Worm (Caenorhabditis elegans) whole organism, L1 larva: ENCODE results near the gene ztf-27.

Experiments
- C04F5.9 ChIP-seq: sonication (generic microtip); optimal IDR thresholded peaks from 2 replicates; lab custom pipeline; 2016; ENCODE audit warnings: missing genetic modification characterization, missing compliant biosample characterization
- C34B4.2 ChIP-seq: sonication (generic microtip); optimal IDR thresholded peaks from 2 replicates; lab custom pipeline; 2017; ENCODE audit warnings: mild to moderate bottlenecking, missing genetic modification characterization, missing compliant biosample characterization
- Y116A8C.19 ChIP-seq: sonication (generic microtip); optimal IDR thresholded peaks from 2 replicates; lab custom pipeline; 2016; ENCODE audit warnings: missing compliant biosample characterization, missing genetic modification characterization, borderline replicate concordance
- aha-1 ChIP-seq: fragments of 150-350 bp; optimal IDR thresholded peaks from 2 replicates; lab custom pipeline; 2014; ENCODE audit warnings: missing biosample characterization, missing genetic modification characterization
- alr-1 ChIP-seq: fragments of 200-800 bp; sonication (Bioruptor generic); optimal IDR thresholded peaks from 2 replicates; lab custom pipeline; 2018; ENCODE audit warnings: borderline replicate concordance, mild to moderate bottlenecking, missing genetic modification characterization, missing compliant biosample characterization
- aly-2 ChIP-seq: fragments of 150-350 bp; optimal IDR thresholded peaks from 2 replicates; lab custom pipeline; 2014; ENCODE audit warnings: missing biosample characterization, missing genetic modification characterization
- ceh-8 ChIP-seq: fragments of 200-800 bp; sonication (Bioruptor generic); optimal IDR thresholded peaks from 2 replicates; lab custom pipeline; 2018; ENCODE audit warnings: mild to moderate bottlenecking, missing genetic modification characterization, moderate library complexity, missing compliant biosample characterization
- ceh-82 ChIP-seq, 3 experiments: fragments of 150-350 bp in 1 of 3; sonication (generic microtip) in 2 of 3; optimal IDR thresholded peaks; 2 replicates each; lab custom pipeline; 2014 to 2017; ENCODE audit warnings: missing biosample characterization in 3 of 3, missing genetic modification characterization in 3 of 3
- ces-1 ChIP-seq: fragments of 150-350 bp; optimal IDR thresholded peaks from 2 replicates; lab custom pipeline; 2014; ENCODE audit warnings: missing biosample characterization, missing genetic modification reagents, missing genetic modification characterization
- efl-1 ChIP-seq, 4 experiments: fragments of 150-350 bp; optimal IDR thresholded peaks in 3 of 4; peaks in 1 of 4; 1 replicate in 1 of 4; 2 replicates in 3 of 4; lab custom pipeline; 2014; ENCODE audit warnings: missing biosample characterization in 2 of 4, missing genetic modification characterization in 2 of 4, missing genetic modification reagents in 2 of 4
- egl-27 ChIP-seq, 2 experiments: fragments of 150-350 bp in 1 of 2; sonication (generic microtip); optimal IDR thresholded peaks; 3 replicates each; lab custom pipeline; 2017 to 2018; ENCODE audit warnings: missing biosample characterization in 2 of 2, missing genetic modification characterization in 2 of 2, missing genetic modification reagents in 2 of 2
- elt-2 ChIP-seq: sonication (generic microtip); optimal IDR thresholded peaks from 2 replicates; lab custom pipeline; 2016; ENCODE audit warnings: missing genetic modification characterization, mild to moderate bottlenecking, inconsistent platforms, missing compliant biosample characterization, missing genetic modification reagents
- elt-3 ChIP-seq, 6 experiments: fragments of 150-350 bp in 1 of 6; sonication (generic microtip); optimal IDR thresholded peaks; 2 replicates each; lab custom pipeline; 2017 to 2018; ENCODE audit warnings: missing biosample characterization in 6 of 6, missing genetic modification characterization in 6 of 6, inconsistent platforms in 1 of 6
- fkh-10 ChIP-seq: sonication (generic microtip); optimal IDR thresholded peaks from 2 replicates; lab custom pipeline; 2017; ENCODE audit warnings: missing biosample characterization, missing genetic modification reagents, missing genetic modification characterization
- fkh-4 ChIP-seq: sonication (generic microtip); optimal IDR thresholded peaks from 2 replicates; lab custom pipeline; 2016; ENCODE audit warnings: missing compliant biosample characterization, missing genetic modification characterization, borderline replicate concordance
- hlh-4 ChIP-seq: sonication (generic microtip); optimal IDR thresholded peaks from 2 replicates; lab custom pipeline; 2016; ENCODE audit warnings: mild to moderate bottlenecking, missing genetic modification characterization, missing compliant biosample characterization
- isw-1 ChIP-seq: fragments of 200-800 bp; sonication (Bioruptor generic); IDR thresholded peaks from 2 replicates; pipeline ENCODE4 v1.3.6; 2022; ENCODE audit warnings: missing genetic modification characterization, missing compliant biosample characterization
- lin-13 ChIP-seq: fragments of 150-350 bp; optimal IDR thresholded peaks from 2 replicates; lab custom pipeline; 2014; ENCODE audit warnings: missing biosample characterization, missing genetic modification reagents, missing genetic modification characterization
- mab-9 ChIP-seq: fragments of 200-800 bp; sonication (Bioruptor generic); IDR thresholded peaks from 2 replicates; pipeline ENCODE4 v1.3.6; 2022; ENCODE audit warnings: missing genetic modification reagents, missing genetic modification characterization, missing compliant biosample characterization
- nhr-237 ChIP-seq: fragments of 150-350 bp; optimal IDR thresholded peaks from 2 replicates; lab custom pipeline; 2014; ENCODE audit warnings: missing biosample characterization, missing genetic modification characterization
- nhr-28 ChIP-seq: fragments of 150-350 bp; optimal IDR thresholded peaks from 2 replicates; lab custom pipeline; 2014; ENCODE audit warnings: missing biosample characterization, missing genetic modification characterization
- nhr-47 ChIP-seq: sonication (generic microtip); optimal IDR thresholded peaks from 2 replicates; lab custom pipeline; 2016; ENCODE audit warnings: mild to moderate bottlenecking, missing genetic modification characterization, moderate library complexity, missing compliant biosample characterization
- nhr-77 ChIP-seq: fragments of 150-350 bp; optimal IDR thresholded peaks from 2 replicates; lab custom pipeline; 2014; ENCODE audit warnings: missing biosample characterization, missing genetic modification characterization
- nhr-90 ChIP-seq: sonication (generic microtip); optimal IDR thresholded peaks from 2 replicates; lab custom pipeline; 2016; ENCODE audit warnings: mild to moderate bottlenecking, missing genetic modification characterization, missing compliant biosample characterization; ENCODE audit not compliant: poor library complexity
- pag-3 ChIP-seq: sonication (generic microtip); optimal IDR thresholded peaks from 2 replicates; lab custom pipeline; 2017; ENCODE audit warnings: missing genetic modification characterization, mild to moderate bottlenecking, missing compliant biosample characterization, antibody characterized with exemption, borderline replicate concordance; ENCODE audit not compliant: insufficient read depth
- pax-3 ChIP-seq: fragments of 200-800 bp; sonication (Bioruptor generic); optimal IDR thresholded peaks from 2 replicates; lab custom pipeline; 2018; ENCODE audit warnings: mild to moderate bottlenecking, missing genetic modification characterization, moderate library complexity, missing compliant biosample characterization
- rnt-1 ChIP-seq: sonication (generic microtip); optimal IDR thresholded peaks from 2 replicates; lab custom pipeline; 2016; ENCODE audit warnings: mild to moderate bottlenecking, missing genetic modification characterization, moderate library complexity, missing compliant biosample characterization
- skn-1 ChIP-seq: fragments of 150-350 bp; optimal IDR thresholded peaks from 2 replicates; lab custom pipeline; 2014; ENCODE audit warnings: missing biosample characterization, missing genetic modification characterization
- sptf-1 ChIP-seq: fragments of 150-350 bp; optimal IDR thresholded peaks from 2 replicates; lab custom pipeline; 2014; ENCODE audit warnings: missing biosample characterization, missing genetic modification characterization
- swsn-7 ChIP-seq: sonication (generic microtip); optimal IDR thresholded peaks from 2 replicates; lab custom pipeline; 2016; ENCODE audit warnings: missing genetic modification characterization, missing compliant biosample characterization
- unc-130 ChIP-seq: fragments of 150-350 bp; optimal IDR thresholded peaks from 2 replicates; lab custom pipeline; 2017; ENCODE audit warnings: missing biosample characterization, missing genetic modification characterization, inconsistent platforms
- unc-62 ChIP-seq: fragments of 150-350 bp; optimal IDR thresholded peaks from 2 replicates; lab custom pipeline; 2014; ENCODE audit warnings: missing biosample characterization, missing genetic modification reagents, missing genetic modification characterization
- unc-98 ChIP-seq: fragments of 200-800 bp; sonication (Bioruptor generic); IDR thresholded peaks from 2 replicates; pipeline ENCODE4 v1.3.6; 2022; ENCODE audit warnings: missing genetic modification characterization, missing compliant biosample characterization
- zag-1 ChIP-seq: fragments of 150-350 bp; optimal IDR thresholded peaks from 2 replicates; lab custom pipeline; 2014; ENCODE audit warnings: missing biosample characterization, missing genetic modification characterization
- ztf-11 ChIP-seq, 2 experiments: sonication (generic microtip); optimal IDR thresholded peaks; 2 replicates each; lab custom pipeline; 2016 to 2017; ENCODE audit warnings: missing genetic modification characterization in 2 of 2, missing biosample characterization in 1 of 2, missing compliant biosample characterization in 1 of 2

Gene ztf-27

DNA sequence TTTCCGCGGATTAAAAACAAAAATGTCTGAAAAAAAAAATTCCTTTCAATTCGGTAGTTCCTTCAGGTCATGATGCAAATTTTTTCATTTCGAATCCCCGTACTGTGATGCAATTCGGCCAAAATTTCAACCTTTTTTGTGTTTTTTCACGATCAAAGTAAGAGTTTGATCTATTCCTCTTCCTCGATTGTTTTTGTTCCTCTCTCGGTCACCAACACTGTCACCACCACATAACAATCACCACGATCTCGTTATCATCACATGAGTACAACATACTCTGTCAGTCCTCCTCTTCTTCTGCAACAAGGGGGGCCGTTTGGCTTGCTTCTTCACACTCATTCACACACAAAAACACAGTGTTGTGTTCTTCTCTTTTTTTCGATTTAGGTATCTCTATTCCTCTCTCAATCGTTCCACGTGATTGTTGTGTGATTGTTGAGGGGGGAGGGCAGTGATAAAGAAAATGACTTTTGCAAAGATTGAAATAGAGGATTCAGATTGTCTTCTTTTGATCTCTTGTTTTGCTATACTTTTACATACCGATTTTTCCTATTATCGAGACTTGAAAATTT, 5.2 kb downstream of the ztf-27 start (continued):
- TF ChIP-seq isw-1 (no peak), skn-1 (tag; lab: Kevin White, UChicago) (no peak), sptf-1 (no peak), hlh-4 (tag; lab: Kevin White, UChicago) (no peak), egl-27 (tag; optimal IDR thresholded peaks at IDR 0.05; lab: Kevin White, UChicago) (no peak), aly-2 (tag; lab: Kevin White, UChicago) (no peak), zag-1 (tag; lab: Kevin White, UChicago) (no peak), alr-1 (no peak), lin-13 (GFP tag; lab: Kevin White, UChicago) (no peak), elt-3 (tag; optimal IDR thresholded peaks at IDR 0.05; lab: Kevin White, UChicago) (peak in 3 of 6 experiments; percentile 9 to 86 (median 71)), nhr-47 (tag; lab: Kevin White, UChicago) (peak; percentile 32), elt-2 (no peak), rnt-1 (tag; lab: Kevin White, UChicago) (peak; percentile 59), unc-62 (GFP tag; lab: Kevin White, UChicago) (no peak), nhr-77 (no peak), C04F5.9 (tag; lab: Kevin White, UChicago) (no peak), pax-3 (tag; lab: Kevin White, UChicago) (peak; percentile 4), fkh-4 (tag; lab: Kevin White, UChicago) (no peak), Y116A8C.19 (no peak), unc-130 (tag; lab: Kevin White, UChicago) (peak; percentile 68), ceh-82 (tag; optimal IDR thresholded peaks at IDR 0.05; lab: Kevin White, UChicago) (no peak), ztf-11 (tag; optimal IDR thresholded peaks at IDR 0.05; lab: Kevin White, UChicago) (no peak), nhr-90 (tag; lab: Kevin White, UChicago) (peak; percentile 55), pag-3 (tag; lab: Kevin White, UChicago) (peak; percentile 30), unc-98 (GFP tag; lab: Robert Waterston, UW) (no peak), swsn-7 (tag; lab: Kevin White, UChicago) (no peak), ceh-8 (GFP tag; lab: Kevin White, UChicago) (no peak), nhr-237 (no peak), aha-1 (tag; lab: Kevin White, UChicago) (no peak), C34B4.2 (tag; lab: Kevin White, UChicago) (no peak)
- TF ChIP-seq, all 84 proteins: peak for 26

DNA sequence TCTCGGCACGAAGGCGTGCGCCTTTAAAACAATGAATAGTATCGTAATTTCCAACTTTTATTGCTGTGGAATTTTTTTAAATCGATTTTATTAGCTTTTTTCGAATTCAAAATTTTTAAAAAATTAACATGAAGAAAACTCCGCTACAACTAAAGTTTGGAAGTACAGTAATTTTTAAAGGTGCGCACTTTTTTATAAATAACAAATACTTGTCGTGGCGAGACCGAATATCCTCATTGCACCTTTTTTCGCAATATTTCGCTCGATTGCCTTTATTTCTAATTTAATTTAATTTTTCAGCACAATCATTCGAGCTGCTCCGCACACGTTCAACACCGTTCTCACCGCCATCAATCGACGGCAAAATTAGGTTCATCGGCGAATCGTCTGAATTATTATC, 5.7 kb downstream of the ztf-27 start, which contains the start of the genes T09F3.2 and T09F3.7:
Gene T09F3.2, plus strand, starts transcription at position 301 of the 400 bp plus-strand sequence.
Gene T09F3.7, plus strand, starts transcription at position 315 of the 400 bp plus-strand sequence.
- TF ChIP-seq ces-1 (GFP tag; lab: Kevin White, UChicago), result no peak
- no peak for TF ChIP-seq nhr-28 (tag; lab: Kevin White, UChicago)
- TF ChIP-seq fkh-10 (GFP tag; lab: Kevin White, UChicago), result no peak

DNA sequence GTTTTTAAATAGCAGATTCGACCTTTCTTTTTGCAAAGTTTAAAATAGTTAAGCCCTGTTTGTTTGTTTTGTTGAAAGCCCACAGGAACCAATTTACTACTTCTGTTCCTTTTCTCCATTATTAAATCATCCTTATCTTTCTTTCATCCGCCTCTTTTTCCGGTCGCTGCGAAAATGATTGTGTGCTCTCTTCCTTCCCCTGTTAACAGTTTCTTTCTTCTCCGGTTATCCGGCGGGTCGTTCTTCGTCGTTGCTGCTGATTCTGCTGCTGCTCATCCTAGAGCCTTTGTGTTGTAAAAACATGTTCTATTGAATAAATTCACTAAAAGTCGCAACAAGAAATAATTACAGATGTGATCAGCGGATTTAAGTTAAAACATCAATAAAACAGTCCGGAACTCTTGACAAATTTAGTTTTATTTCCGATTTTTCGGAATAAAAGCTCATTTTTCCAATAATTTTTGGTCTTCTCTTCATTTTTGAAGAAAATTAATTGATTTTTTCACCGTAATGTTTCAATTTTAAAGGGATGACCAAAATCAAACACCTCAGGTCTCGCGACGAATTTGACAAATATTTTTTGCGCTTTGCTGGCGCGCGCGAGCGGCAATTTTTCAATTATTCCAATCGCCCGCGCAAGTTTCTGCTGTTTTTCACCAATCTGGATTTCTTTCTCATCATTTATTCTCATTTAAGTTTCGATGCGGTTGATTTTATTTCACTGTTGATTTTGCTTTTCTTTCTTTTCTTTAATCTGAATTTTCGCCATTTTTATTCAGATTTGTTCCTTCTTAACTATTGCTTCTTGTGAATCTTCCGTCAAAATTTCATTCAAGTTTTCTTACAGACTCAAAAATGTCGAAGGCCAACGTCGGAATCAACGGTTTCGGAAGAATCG, 8.4 kb downstream of the ztf-27 start, which contains the start of gene gpd-1:
Gene gpd-1, plus strand, starts transcription at position 848 of the 898 bp plus-strand sequence.
- TF ChIP-seq aly-2 (tag; lab: Kevin White, UChicago) (no peak), elt-2 (peak; percentile 20), mab-9 (GFP tag; lab: Robert Waterston, UW) (no peak), efl-1 (optimal IDR thresholded peaks at IDR 0.05; lab: Kevin White, UChicago) (no peak), efl-1 (GFP tag; optimal IDR thresholded peaks at IDR 0.05 in 1 of 2; lab: Kevin White, UChicago) (peak in 1 of 2 experiments; percentile 78), nhr-77 (no peak)
